Fruit fly (Drosophila melanogaster): ENCODE data around the gene Trs20.

Trs20 gene

dm6 chr3L:16132067-16132418, 611 bp upstream of the Trs20 start:
- no peak for TF ChIP-seq noc (tag; optimal IDR thresholded peaks at IDR 0.05)

- no peak for TF ChIP-seq noc (tag; optimal IDR thresholded peaks at IDR 0.05)
Measured at dm6 chr3L:16128973-16129745, 2.3 kb downstream of the Trs20 start, which contains the start of gene SsRbeta. TSS of gene SsRbeta (plus strand) at chr3L:16129617.

dm6 chr3L:16128481-16128972, 2.9 kb downstream of the Trs20 start, which contains the start of gene Pgm1:
TSS of gene Pgm1 (minus strand) at chr3L:16128531.
- peak; percentile 87 for TF ChIP-seq noc (tag; optimal IDR thresholded peaks at IDR 0.05)

dm6 chr3L:16121791-16122190, 9.6 kb downstream of the Trs20 start, which contains the start of gene Strump:
TSS of gene Strump (plus strand) at chr3L:16122002.
- TF ChIP-seq noc (tag; optimal IDR thresholded peaks at IDR 0.05) = no peak

dm6 chr3L:16113607-16114337, 17.7 kb downstream of the Trs20 start:
- no peak for TF ChIP-seq noc (tag; optimal IDR thresholded peaks at IDR 0.05)

- no peak for TF ChIP-seq noc (tag; optimal IDR thresholded peaks at IDR 0.05)
Measured at dm6 chr3L:16113003-16113606, 18.3 kb downstream of the Trs20 start, which contains the start of gene Taf4. TSS of gene Taf4 (plus strand) at chr3L:16113212.

- TF ChIP-seq noc (tag; optimal IDR thresholded peaks at IDR 0.05) = no peak
Measured at dm6 chr3L:16112069-16112820, 19.2 kb downstream of the Trs20 start, which contains the start of gene Zn72D. TSS of gene Zn72D (minus strand) at chr3L:16112626.

- no peak for TF ChIP-seq noc (tag; optimal IDR thresholded peaks at IDR 0.05)
Measured at dm6 chr3L:16105528-16105927, 25.9 kb downstream of the Trs20 start, which contains the start of the genes IntS9 and CG43295. TSS of gene IntS9 (minus strand) at chr3L:16105627. TSS of gene CG43295 (plus strand) at chr3L:16105852.

- no peak for TF ChIP-seq noc (tag; optimal IDR thresholded peaks at IDR 0.05)
Measured at dm6 chr3L:16100059-16100458, 31.4 kb downstream of the Trs20 start, which contains the start of gene IleRS-m. TSS of gene IleRS-m (plus strand) at chr3L:16100280.

dm6 chr3L:16097393-16097884, 34.0 kb downstream of the Trs20 start, which contains the start of the genes CG13074 and ATPsynbetaL:
TSS of gene CG13074 (minus strand) at chr3L:16097493.
TSS of gene ATPsynbetaL (plus strand) at chr3L:16097834.
- TF ChIP-seq noc (tag; optimal IDR thresholded peaks at IDR 0.05) = no peak

dm6 chr3L:16090330-16090803, 41.1 kb downstream of the Trs20 start, which contains the start of the genes CG5235 and ClC-c:
TSS of gene CG5235 (minus strand) at chr3L:16090392.
TSS of gene ClC-c (plus strand) at chr3L:16090454.
- TF ChIP-seq noc (tag; optimal IDR thresholded peaks at IDR 0.05) = peak; percentile 39

- no peak for TF ChIP-seq noc (tag; optimal IDR thresholded peaks at IDR 0.05)
Measured at dm6 chr3L:16087323-16087816, 44.1 kb downstream of the Trs20 start, which contains the start of gene Tasp1. TSS of gene Tasp1 (minus strand) at chr3L:16087525.

dm6 chr3L:16083693-16084092, 47.7 kb downstream of the Trs20 start, which contains the start of gene CG13075:
TSS of gene CG13075 (plus strand) at chr3L:16083993.
- TF ChIP-seq noc (tag; optimal IDR thresholded peaks at IDR 0.05) = no peak

- TF ChIP-seq noc (tag; optimal IDR thresholded peaks at IDR 0.05) = no peak
Measured at dm6 chr3L:16082251-16082650, 49.2 kb downstream of the Trs20 start, which contains the start of gene CG33258. TSS of gene CG33258 (plus strand) at chr3L:16082551.

Data from whole organism, larva.